Worm (Caenorhabditis elegans): ENCODE results near the gene K01D12.9.

The K01D12.9 gene

ce11 chrV:12432111-12432510, 27.7 kb upstream of the K01D12.9 start, which contains the start of gene C54D10.13:
C54D10.13 (minus strand) TSS chrV:12432289.
- no peak for TF ChIP-seq F55B11.4 (tag; optimal IDR thresholded peaks at IDR 0.05; ENCODE audit: borderline replicate concordance, insufficient read depth)
- no peak for TF ChIP-seq egl-44 (GFP tag; IDR thresholded peaks at IDR 0.05)
- no peak for TF ChIP-seq ztf-26 (tag; optimal IDR thresholded peaks at IDR 0.05)
- TF ChIP-seq Y79H2A.3 (GFP tag; conservative IDR thresholded peaks at IDR 0.05): no peak
- no peak for TF ChIP-seq hlh-26 (GFP tag; conservative IDR thresholded peaks at IDR 0.05)
- TF ChIP-seq ztf-6 (GFP tag; IDR thresholded peaks at IDR 0.05): no peak
- no peak for TF ChIP-seq nhr-120 (GFP tag; IDR thresholded peaks at IDR 0.05)

DNA sequence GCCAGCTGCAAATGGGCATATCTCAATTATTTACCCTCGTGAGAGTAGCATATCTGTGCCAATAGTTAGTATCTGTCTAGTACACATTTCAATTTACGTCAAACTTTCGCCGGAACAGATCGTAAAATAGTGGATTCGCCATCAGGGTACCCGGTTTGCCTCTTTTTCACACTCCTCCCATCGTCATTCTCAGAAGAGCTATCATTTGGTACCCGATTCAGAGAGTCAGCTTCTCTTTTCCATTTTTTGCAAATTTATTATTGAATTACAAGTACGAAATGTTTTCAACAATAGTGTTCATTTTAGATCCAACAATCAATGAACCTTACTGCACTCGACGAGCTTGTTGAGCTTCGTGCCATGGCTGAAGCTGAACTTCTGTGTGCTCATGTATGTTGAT, 24.6 kb upstream of the K01D12.9 start, which contains the start of gene C54D10.5:
Gene C54D10.5, plus strand, starts transcription at position 301 of the 400 bp plus-strand sequence.
- TF ChIP-seq madf-6 (GFP tag; IDR thresholded peaks at IDR 0.05): no peak
- no peak for TF ChIP-seq cebp-1 (GFP tag; IDR thresholded peaks at IDR 0.05)
- no peak for TF ChIP-seq cebp-1 (tag; optimal IDR thresholded peaks at IDR 0.05)
- no peak for TF ChIP-seq ets-4 (GFP tag; optimal IDR thresholded peaks at IDR 0.05)
- TF ChIP-seq nhr-27 (tag; optimal IDR thresholded peaks at IDR 0.05): no peak
- no peak for TF ChIP-seq lsy-27 (tag; optimal IDR thresholded peaks at IDR 0.05; ENCODE audit: borderline replicate concordance, insufficient read depth)
- no peak for TF ChIP-seq efl-1 (GFP tag; optimal IDR thresholded peaks at IDR 0.05)
- no peak for TF ChIP-seq rpc-1 (optimal IDR thresholded peaks at IDR 0.05)
- no peak for TF ChIP-seq rpc-1 (tag; optimal IDR thresholded peaks at IDR 0.05)
- no peak for TF ChIP-seq B0019.2 (GFP tag; conservative IDR thresholded peaks at IDR 0.05)
- TF ChIP-seq ceh-58 (GFP tag; IDR thresholded peaks at IDR 0.05): no peak
- TF ChIP-seq egl-44 (GFP tag; IDR thresholded peaks at IDR 0.05): no peak
- no peak for TF ChIP-seq ccch-3 (GFP tag; optimal IDR thresholded peaks at IDR 0.05)
- no peak for TF ChIP-seq somi-1 (GFP tag; optimal IDR thresholded peaks at IDR 0.05)
- TF ChIP-seq attf-5 (GFP tag; optimal IDR thresholded peaks at IDR 0.05): no peak
- TF ChIP-seq ZK185.1 (tag; optimal IDR thresholded peaks at IDR 0.05; ENCODE audit: poor library complexity, severe bottlenecking): no peak
- TF ChIP-seq ceh-91 (GFP tag; IDR thresholded peaks at IDR 0.05): no peak
- no peak for TF ChIP-seq lsl-1 (GFP tag; optimal IDR thresholded peaks at IDR 0.05)
- TF ChIP-seq ztf-25 (GFP tag; IDR thresholded peaks at IDR 0.05): no peak
- no peak for TF ChIP-seq repo-1 (tag; optimal IDR thresholded peaks at IDR 0.05)

DNA sequence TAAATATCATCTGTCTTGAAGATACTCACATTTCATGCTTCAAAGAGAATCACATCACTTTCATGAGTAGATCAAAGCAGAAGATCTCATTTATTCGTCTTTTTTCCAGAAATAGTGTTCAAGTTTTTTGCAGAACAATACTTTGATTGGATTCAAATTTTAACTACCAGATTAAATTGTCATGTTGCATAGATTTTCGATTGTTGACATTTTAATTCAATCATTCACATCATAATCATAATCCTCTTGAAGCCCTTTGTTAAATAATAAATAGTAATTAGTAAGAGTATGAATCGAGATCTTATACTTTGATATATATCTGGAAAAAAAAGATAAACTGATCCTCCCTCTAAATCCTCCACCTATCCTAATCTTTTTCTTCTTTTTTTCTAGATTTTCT, 23.4 kb upstream of the K01D12.9 start:
- no peak for TF ChIP-seq let-526 (GFP tag; IDR thresholded peaks at IDR 0.05)
- no peak for TF ChIP-seq dpl-1 (GFP tag; optimal IDR thresholded peaks at IDR 0.05)
- TF ChIP-seq pbrm-1 (GFP tag; IDR thresholded peaks at IDR 0.05): no peak
- no peak for TF ChIP-seq F57A8.1 (GFP tag; optimal IDR thresholded peaks at IDR 0.05)
- no peak for TF ChIP-seq cebp-1 (GFP tag; IDR thresholded peaks at IDR 0.05)
- TF ChIP-seq cebp-1 (tag; optimal IDR thresholded peaks at IDR 0.05): no peak

DNA sequence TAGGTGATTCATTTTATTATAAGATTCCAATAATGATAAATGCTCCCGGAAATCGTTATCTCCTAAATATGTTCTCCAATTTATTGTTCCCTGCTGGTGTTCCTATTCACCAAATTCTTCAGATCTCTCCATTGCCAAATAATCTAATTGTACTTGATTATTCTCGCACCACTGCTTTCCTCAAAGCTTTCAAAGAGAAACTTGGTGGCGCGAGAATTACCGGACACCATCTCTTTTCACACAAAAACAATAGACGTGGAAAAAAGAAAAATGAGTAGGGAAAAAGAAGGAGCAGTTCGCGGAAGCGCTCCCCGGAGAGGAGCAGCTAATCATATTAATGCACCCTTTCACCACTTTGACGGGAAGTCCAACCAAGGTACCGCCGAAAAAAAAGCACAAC, 16.9 kb upstream of the K01D12.9 start:
- TF ChIP-seq rec-8 (tag; optimal IDR thresholded peaks at IDR 0.05): no peak
- no peak for TF ChIP-seq lin-35 (GFP tag; optimal IDR thresholded peaks at IDR 0.05)
- no peak for TF ChIP-seq cebp-2 (GFP tag; IDR thresholded peaks at IDR 0.05)
- TF ChIP-seq F57A8.1 (GFP tag; optimal IDR thresholded peaks at IDR 0.05): no peak
- TF ChIP-seq K12H6.12 (tag; optimal IDR thresholded peaks at IDR 0.05): no peak
- TF ChIP-seq nfyb-1 (GFP tag; IDR thresholded peaks at IDR 0.05): no peak
- TF ChIP-seq F37B4.10 (GFP tag; IDR thresholded peaks at IDR 0.05): no peak
- no peak for TF ChIP-seq lin-54 (GFP tag; optimal IDR thresholded peaks at IDR 0.05)
- TF ChIP-seq nfya-1 (tag; optimal IDR thresholded peaks at IDR 0.05; ENCODE audit: borderline replicate concordance, insufficient read depth): no peak
- no peak for TF ChIP-seq ZK185.1 (tag; optimal IDR thresholded peaks at IDR 0.05; ENCODE audit: poor library complexity, severe bottlenecking)
- no peak for TF ChIP-seq unc-130 (GFP tag; optimal IDR thresholded peaks at IDR 0.05)
- TF ChIP-seq ccch-3 (GFP tag; optimal IDR thresholded peaks at IDR 0.05): no peak
- no peak for TF ChIP-seq somi-1 (GFP tag; optimal IDR thresholded peaks at IDR 0.05)
- no peak for TF ChIP-seq fkh-3 (tag; optimal IDR thresholded peaks at IDR 0.05)
- no peak for TF ChIP-seq die-1 (tag; optimal IDR thresholded peaks at IDR 0.05)
- no peak for TF ChIP-seq F49E8.2 (tag; optimal IDR thresholded peaks at IDR 0.05; ENCODE audit: insufficient read depth)
- TF ChIP-seq F23B12.7 (tag; optimal IDR thresholded peaks at IDR 0.05; ENCODE audit: insufficient read depth): no peak
- no peak for TF ChIP-seq lin-40 (tag; optimal IDR thresholded peaks at IDR 0.05)
- TF ChIP-seq F10E7.11 (tag; optimal IDR thresholded peaks at IDR 0.05): no peak
